Fruit fly (Drosophila melanogaster) whole organism, prepupa: Measurements from ENCODE around the gene CG15024.

Experiments used
- CG11294 ChIP-seq: fragments of 200-800 bp; sonication (Bioruptor generic); IDR thresholded peaks from 2 replicates; pipeline ENCODE4 v1.3.6; 2022; ENCODE audit warnings: missing biosample characterization, missing genetic modification characterization
- CG31627 ChIP-seq: fragments of 200-800 bp; sonication (Bioruptor generic); optimal IDR thresholded peaks from 3 replicates; lab custom pipeline; 2016; ENCODE audit warnings: missing biosample characterization, missing genetic modification characterization
- CG3919 ChIP-seq: fragments of 200-800 bp; sonication (Bioruptor generic); optimal IDR thresholded peaks from 3 replicates; lab custom pipeline; 2016; ENCODE audit warnings: missing biosample characterization, missing genetic modification characterization
- CG8119 ChIP-seq: fragments of 200-800 bp; sonication (Bioruptor generic); IDR thresholded peaks from 3 replicates; pipeline ENCODE4 v1.3.6; 2022; ENCODE audit warnings: missing biosample characterization, missing genetic modification characterization
- CG8319 ChIP-seq: fragments of 200-800 bp; sonication (Bioruptor generic); optimal IDR thresholded peaks from 3 replicates; lab custom pipeline; 2016; ENCODE audit warnings: missing biosample characterization, missing genetic modification characterization
- Lpt ChIP-seq: fragments of 200-800 bp; sonication (Bioruptor generic); optimal IDR thresholded peaks from 3 replicates; lab custom pipeline; 2016; ENCODE audit warnings: missing biosample characterization, missing genetic modification characterization
- net ChIP-seq: fragments of 200-800 bp; sonication (Bioruptor generic); optimal IDR thresholded peaks from 3 replicates; lab custom pipeline; 2016; ENCODE audit warnings: missing biosample characterization, missing genetic modification characterization
- spab ChIP-seq: fragments of 200-800 bp; sonication (Bioruptor generic); optimal IDR thresholded peaks from 2 replicates; lab custom pipeline; 2017; ENCODE audit warnings: missing biosample characterization, mild to moderate bottlenecking, missing genetic modification characterization, missing genetic modification reagents

- TF ChIP-seq CG31627 (GFP tag; lab: Kevin White, UChicago) (no peak), spab (GFP tag; lab: Kevin White, UChicago) (no peak), Lpt (GFP tag; lab: Kevin White, UChicago) (no peak), CG8119 (GFP tag; lab: Robert Waterston, UW) (no peak), CG11294 (no peak), CG8319 (GFP tag; lab: Kevin White, UChicago) (no peak), CG3919 (no peak), net (GFP tag; lab: Kevin White, UChicago) (no peak)
These were observed 17.8 kb downstream of the CG15024 start for dm6 chr3L:4445824-4446223.
